Worm (Caenorhabditis elegans) whole organism, late embryonic: ENCODE results near the gene atf-2.

Source experiments
- C38D4.7 ChIP-seq: fragments of 200-800 bp; sonication (Bioruptor generic); optimal IDR thresholded peaks from 2 replicates; lab custom pipeline; 2018; ENCODE audit warnings: mild to moderate bottlenecking, missing genetic modification characterization, moderate library complexity, missing compliant biosample characterization
- F13H6.1 ChIP-seq: sonication (generic microtip); optimal IDR thresholded peaks from 2 replicates; lab custom pipeline; 2016; ENCODE audit warnings: missing genetic modification characterization, missing compliant biosample characterization
- K02D7.2 ChIP-seq: sonication (generic microtip); optimal IDR thresholded peaks from 2 replicates; lab custom pipeline; 2017; ENCODE audit warnings: mild to moderate bottlenecking, missing genetic modification characterization, missing compliant biosample characterization
- T23F11.4 ChIP-seq: fragments of 200-800 bp; sonication (Bioruptor generic); optimal IDR thresholded peaks from 2 replicates; lab custom pipeline; 2018; ENCODE audit warnings: mild to moderate bottlenecking, missing genetic modification characterization, missing compliant biosample characterization
- Y22D7AL.16 ChIP-seq: sonication (generic microtip); optimal IDR thresholded peaks from 2 replicates; lab custom pipeline; 2016; ENCODE audit warnings: missing genetic modification characterization, missing compliant biosample characterization
- ahr-1 ChIP-seq: sonication (generic microtip); optimal IDR thresholded peaks from 2 replicates; lab custom pipeline; 2016; ENCODE audit warnings: missing genetic modification characterization, missing compliant biosample characterization
- ama-1 ChIP-seq: fragments of 150-350 bp; optimal IDR thresholded peaks from 2 replicates; lab custom pipeline; 2014
- ceh-18 ChIP-seq: sonication (generic microtip); optimal IDR thresholded peaks from 2 replicates; lab custom pipeline; 2016; ENCODE audit warnings: missing genetic modification characterization, missing compliant biosample characterization
- ceh-19 ChIP-seq: fragments of 200-800 bp; sonication (Bioruptor generic); optimal IDR thresholded peaks from 2 replicates; lab custom pipeline; 2018; ENCODE audit warnings: mild to moderate bottlenecking, missing genetic modification characterization, missing compliant biosample characterization
- ceh-2 ChIP-seq: sonication (generic microtip); optimal IDR thresholded peaks from 2 replicates; lab custom pipeline; 2016; ENCODE audit warnings: missing genotype, missing genetic modification characterization, missing compliant biosample characterization
- ceh-22 ChIP-seq: sonication (generic microtip); optimal IDR thresholded peaks from 2 replicates; lab custom pipeline; 2017; ENCODE audit warnings: missing biosample characterization, missing genetic modification characterization
- ceh-24 ChIP-seq: sonication (generic microtip); optimal IDR thresholded peaks from 2 replicates; lab custom pipeline; 2016; ENCODE audit warnings: mild to moderate bottlenecking, missing genetic modification characterization, missing compliant biosample characterization
- ceh-30 ChIP-seq: fragments of 150-350 bp; optimal IDR thresholded peaks from 2 replicates; lab custom pipeline; 2014; ENCODE audit warnings: missing biosample characterization, missing genetic modification characterization
- ceh-31 ChIP-seq: sonication (generic microtip); optimal IDR thresholded peaks from 2 replicates; lab custom pipeline; 2016; ENCODE audit warnings: missing genetic modification characterization, missing compliant biosample characterization
- ceh-34 ChIP-seq: sonication (generic microtip); optimal IDR thresholded peaks from 2 replicates; lab custom pipeline; 2016; ENCODE audit warnings: mild to moderate bottlenecking, missing genetic modification characterization, missing compliant biosample characterization
- ceh-45 ChIP-seq: fragments of 200-800 bp; sonication (Bioruptor generic); IDR thresholded peaks from 2 replicates; pipeline ENCODE4 v1.3.6; 2022; ENCODE audit warnings: missing genetic modification reagents, missing genetic modification characterization, missing compliant biosample characterization
- ceh-48 ChIP-seq: sonication (generic microtip); optimal IDR thresholded peaks from 2 replicates; lab custom pipeline; 2016; ENCODE audit warnings: missing genetic modification characterization, inconsistent platforms, missing compliant biosample characterization
- ceh-6 ChIP-seq: fragments of 200-800 bp; sonication (Bioruptor generic); optimal IDR thresholded peaks from 2 replicates; lab custom pipeline; 2018; ENCODE audit warnings: mild to moderate bottlenecking, missing genetic modification characterization, missing compliant biosample characterization
- ceh-9 ChIP-seq: sonication (generic microtip); optimal IDR thresholded peaks from 2 replicates; lab custom pipeline; 2016; ENCODE audit warnings: mild to moderate bottlenecking, missing genetic modification characterization, inconsistent platforms, missing compliant biosample characterization
- che-1 ChIP-seq: sonication (generic microtip); optimal IDR thresholded peaks from 2 replicates; lab custom pipeline; 2016; ENCODE audit warnings: mild to moderate bottlenecking, missing genetic modification characterization, missing compliant biosample characterization
- elt-2 ChIP-seq: sonication (generic microtip); optimal IDR thresholded peaks from 2 replicates; lab custom pipeline; 2016; ENCODE audit warnings: missing genetic modification reagents, missing genetic modification characterization, missing compliant biosample characterization
- elt-4 ChIP-seq: sonication (generic microtip); optimal IDR thresholded peaks from 2 replicates; lab custom pipeline; 2016; ENCODE audit warnings: missing genetic modification characterization, missing compliant biosample characterization
- ets-4 ChIP-seq: sonication (generic microtip); optimal IDR thresholded peaks from 2 replicates; lab custom pipeline; 2016; ENCODE audit warnings: missing genetic modification characterization, missing compliant biosample characterization
- eyg-1 ChIP-seq: sonication (generic microtip); optimal IDR thresholded peaks from 2 replicates; lab custom pipeline; 2016; ENCODE audit warnings: missing genotype, missing genetic modification characterization, missing compliant biosample characterization
- fax-1 ChIP-seq: sonication (generic microtip); optimal IDR thresholded peaks from 2 replicates; lab custom pipeline; 2016; ENCODE audit warnings: missing genotype, missing genetic modification characterization, missing compliant biosample characterization
- fkh-10 ChIP-seq: fragments of 150-350 bp; optimal IDR thresholded peaks from 2 replicates; lab custom pipeline; 2014; ENCODE audit warnings: missing biosample characterization, missing genetic modification reagents, missing genetic modification characterization
- hlh-15 ChIP-seq: sonication (generic microtip); optimal IDR thresholded peaks from 2 replicates; lab custom pipeline; 2016; ENCODE audit warnings: missing genetic modification characterization, missing compliant biosample characterization
- hlh-30 ChIP-seq: sonication (generic microtip); optimal IDR thresholded peaks from 2 replicates; lab custom pipeline; 2017; ENCODE audit warnings: antibody characterized with exemption, missing genetic modification characterization, missing compliant biosample characterization; ENCODE audit not compliant: insufficient read depth
- hlh-8 ChIP-seq: sonication (generic microtip); optimal IDR thresholded peaks from 2 replicates; lab custom pipeline; 2016; ENCODE audit warnings: missing genotype, missing genetic modification characterization, missing compliant biosample characterization
- lim-6 ChIP-seq: sonication (generic microtip); optimal IDR thresholded peaks from 2 replicates; lab custom pipeline; 2016; ENCODE audit warnings: missing genetic modification characterization, missing compliant biosample characterization
- lin-11 ChIP-seq: fragments of 200-800 bp; sonication (Bioruptor generic); optimal IDR thresholded peaks from 2 replicates; lab custom pipeline; 2018; ENCODE audit warnings: mild to moderate bottlenecking, missing genetic modification characterization, missing compliant biosample characterization
- madf-2 ChIP-seq: sonication (generic microtip); optimal IDR thresholded peaks from 2 replicates; lab custom pipeline; 2017; ENCODE audit warnings: missing genetic modification characterization, missing compliant biosample characterization
- nfya-1 ChIP-seq: sonication (generic microtip); optimal IDR thresholded peaks from 2 replicates; lab custom pipeline; 2017; ENCODE audit warnings: missing genetic modification characterization, mild to moderate bottlenecking, missing compliant biosample characterization, antibody characterized with exemption, moderate library complexity
- nhr-11 ChIP-seq: fragments of 150-350 bp; optimal IDR thresholded peaks from 2 replicates; lab custom pipeline; 2014; ENCODE audit warnings: missing biosample characterization, missing genetic modification characterization
- nhr-232 ChIP-seq: sonication (generic microtip); optimal IDR thresholded peaks from 2 replicates; lab custom pipeline; 2016; ENCODE audit warnings: missing genetic modification characterization, missing compliant biosample characterization
- npax-4 ChIP-seq: sonication (generic microtip); optimal IDR thresholded peaks from 2 replicates; lab custom pipeline; 2016; ENCODE audit warnings: missing genetic modification characterization, missing compliant biosample characterization
- odd-2 ChIP-seq: sonication (generic microtip); optimal IDR thresholded peaks from 2 replicates; lab custom pipeline; 2017; ENCODE audit warnings: antibody characterized with exemption, mild to moderate bottlenecking, missing genetic modification characterization, missing compliant biosample characterization
- pag-3 ChIP-seq: sonication (generic microtip); optimal IDR thresholded peaks from 2 replicates; lab custom pipeline; 2016; ENCODE audit warnings: missing compliant biosample characterization, missing genetic modification characterization, borderline replicate concordance
- pat-9 ChIP-seq: fragments of 200-800 bp; sonication (Bioruptor generic); optimal IDR thresholded peaks from 2 replicates; lab custom pipeline; 2018; ENCODE audit warnings: mild to moderate bottlenecking, missing genetic modification characterization, moderate library complexity, missing compliant biosample characterization
- pha-2 ChIP-seq: sonication (generic microtip); optimal IDR thresholded peaks from 2 replicates; lab custom pipeline; 2017; ENCODE audit warnings: mild to moderate bottlenecking, missing genetic modification characterization, missing compliant biosample characterization
- pqm-1 ChIP-seq: sonication (generic microtip); optimal IDR thresholded peaks from 2 replicates; lab custom pipeline; 2016; ENCODE audit warnings: missing genetic modification characterization, missing compliant biosample characterization
- pros-1 ChIP-seq: fragments of 150-350 bp; optimal IDR thresholded peaks from 2 replicates; lab custom pipeline; 2014; ENCODE audit warnings: missing biosample characterization, missing genetic modification reagents, missing genetic modification characterization
- ref-2 ChIP-seq: sonication (generic microtip); optimal IDR thresholded peaks from 2 replicates; lab custom pipeline; 2016; ENCODE audit warnings: missing genetic modification characterization, missing compliant biosample characterization
- tbx-7 ChIP-seq: sonication (generic microtip); optimal IDR thresholded peaks from 2 replicates; lab custom pipeline; 2016; ENCODE audit warnings: missing genotype, missing genetic modification characterization, missing compliant biosample characterization
- ttx-3 ChIP-seq: sonication (generic microtip); optimal IDR thresholded peaks from 2 replicates; lab custom pipeline; 2016; ENCODE audit warnings: missing genetic modification reagents, missing genetic modification characterization, missing compliant biosample characterization
- unc-42 ChIP-seq: sonication (generic microtip); optimal IDR thresholded peaks from 2 replicates; lab custom pipeline; 2016; ENCODE audit warnings: missing genotype, missing genetic modification characterization, missing compliant biosample characterization
- zip-5 ChIP-seq: sonication (generic microtip); optimal IDR thresholded peaks from 2 replicates; lab custom pipeline; 2016; ENCODE audit warnings: missing genetic modification characterization, missing compliant biosample characterization

Gene atf-2

ce11 chrII:8784235-8784928, 32.6 kb downstream of the atf-2 start:
- TF ChIP-seq fax-1 (tag; lab: Kevin White, UChicago) (no peak), nfya-1 (tag; lab: Kevin White, UChicago) (peak; percentile 31), ets-4 (tag; lab: Kevin White, UChicago) (no peak), ceh-22 (tag; lab: Kevin White, UChicago) (no peak), ceh-45 (GFP tag; lab: Robert Waterston, UW) (no peak), ref-2 (peak; percentile 33), ceh-30 (tag; lab: Kevin White, UChicago) (no peak), che-1 (tag; lab: Kevin White, UChicago) (no peak), pqm-1 (no peak), pha-2 (tag; lab: Kevin White, UChicago) (no peak), hlh-15 (no peak), unc-42 (peak; percentile 7), C38D4.7 (GFP tag; lab: Kevin White, UChicago) (no peak), ceh-18 (peak; percentile 65), pros-1 (tag; lab: Kevin White, UChicago) (no peak), ceh-9 (tag; lab: Kevin White, UChicago) (no peak), F13H6.1 (tag; lab: Kevin White, UChicago) (no peak), lim-6 (tag; lab: Kevin White, UChicago) (no peak), pat-9 (tag; lab: Kevin White, UChicago) (no peak), odd-2 (tag; lab: Kevin White, UChicago) (no peak), hlh-8 (tag; lab: Kevin White, UChicago) (no peak)

- TF ChIP-seq nfya-1 (tag; lab: Kevin White, UChicago) (peak; percentile 22), unc-42 (peak; percentile 43), ets-4 (tag; lab: Kevin White, UChicago) (no peak), ceh-48 (peak; percentile 27), hlh-30 (peak; percentile 26)
These were observed 34.1 kb downstream of the atf-2 start for ce11 chrII:8785875-8786274.

- peak; percentile 66 for TF ChIP-seq ceh-34 (tag; lab: Kevin White, UChicago)
- no peak for TF ChIP-seq odd-2 (tag; lab: Kevin White, UChicago)
- TF ChIP-seq pha-2 (tag; lab: Kevin White, UChicago), result peak; percentile 33
- TF ChIP-seq ceh-2 (tag; lab: Kevin White, UChicago), result peak; percentile 66
- no peak for TF ChIP-seq hlh-8 (tag; lab: Kevin White, UChicago)
- no peak for TF ChIP-seq npax-4 (tag; lab: Kevin White, UChicago)
- TF ChIP-seq ceh-18, result peak; percentile 88
- peak; percentile 50 for TF ChIP-seq ref-2
- no peak for TF ChIP-seq tbx-7 (tag; lab: Kevin White, UChicago)
- peak; percentile 1 for TF ChIP-seq madf-2 (tag; lab: Kevin White, UChicago)
- no peak for TF ChIP-seq pat-9 (tag; lab: Kevin White, UChicago)
- TF ChIP-seq ceh-24 (tag; lab: Kevin White, UChicago), result no peak
- no peak for TF ChIP-seq T23F11.4
- no peak for TF ChIP-seq ceh-6 (GFP tag; lab: Kevin White, UChicago)
- TF ChIP-seq ceh-22 (tag; lab: Kevin White, UChicago), result no peak
- no peak for TF ChIP-seq lim-6 (tag; lab: Kevin White, UChicago)
- peak; percentile 35 for TF ChIP-seq F13H6.1 (tag; lab: Kevin White, UChicago)
- TF ChIP-seq elt-2 (tag; lab: Kevin White, UChicago), result peak; percentile 67
- TF ChIP-seq ttx-3, result no peak
- TF ChIP-seq pqm-1, result no peak
- TF ChIP-seq nhr-11, result no peak
- TF ChIP-seq zip-5 (tag; lab: Kevin White, UChicago), result no peak
- peak; percentile 66 for TF ChIP-seq ets-4 (tag; lab: Kevin White, UChicago)
- TF ChIP-seq hlh-30, result peak; percentile 100
- TF ChIP-seq ama-1 (lab: Kevin White, UChicago), result peak; percentile 55
- no peak for TF ChIP-seq K02D7.2 (tag; lab: Kevin White, UChicago)
- no peak for TF ChIP-seq nhr-232 (tag; lab: Kevin White, UChicago)
- no peak for TF ChIP-seq pag-3 (tag; lab: Kevin White, UChicago)
- TF ChIP-seq Y22D7AL.16 (tag; lab: Kevin White, UChicago), result no peak
- TF ChIP-seq fkh-10 (GFP tag; lab: Kevin White, UChicago), result peak; percentile 11
- no peak for TF ChIP-seq ahr-1 (tag; lab: Kevin White, UChicago)
- TF ChIP-seq lin-11, result no peak
- no peak for TF ChIP-seq elt-4 (tag; lab: Kevin White, UChicago)
- peak; percentile 6 for TF ChIP-seq ceh-19 (GFP tag; lab: Kevin White, UChicago)
- no peak for TF ChIP-seq eyg-1 (tag; lab: Kevin White, UChicago)
- no peak for TF ChIP-seq fax-1 (tag; lab: Kevin White, UChicago)
- peak; percentile 91 for TF ChIP-seq ceh-48
- TF ChIP-seq ceh-31 (tag; lab: Kevin White, UChicago), result peak; percentile 91
These were observed 35.6 kb downstream of the atf-2 start for ce11 chrII:8787376-8787775.
